Worm (Caenorhabditis elegans): ENCODE measurements around the gene C43G2.3.

- TF ChIP-seq mep-1 (tag; optimal IDR thresholded peaks at IDR 0.05) (no peak), nhr-12 (tag; optimal IDR thresholded peaks at IDR 0.05) (no peak), cnd-1 (tag; optimal IDR thresholded peaks at IDR 0.05) (no peak)
Measured at ce11 chrIV:6605863-6606262, 27.8 kb downstream of the C43G2.3 start, which contains the start of gene nstp-2.

Data from whole organism, mixed stage, embryonic.